Fruit fly (Drosophila melanogaster): ENCODE results near the gene Snoo.

Snoo gene

dm6 chr2L:7965808-7966460 lies 18.1 kb downstream of the Snoo start (continued):
- TF ChIP-seq CG11504 (tag; optimal IDR thresholded peaks at IDR 0.05) (peak; percentile 73), fd96Cb (tag; optimal IDR thresholded peaks at IDR 0.05) (peak; percentile 57), gfzf (GFP tag; optimal IDR thresholded peaks at IDR 0.05) (no peak), Hr39 (optimal IDR thresholded peaks at IDR 0.05) (no peak), btn (GFP tag; optimal IDR thresholded peaks at IDR 0.05) (no peak), odd (GFP tag; optimal IDR thresholded peaks at IDR 0.05) (no peak), CG12299 (tag; optimal IDR thresholded peaks at IDR 0.05) (no peak), pros (GFP tag; optimal IDR thresholded peaks at IDR 0.05) (no peak), nmo (GFP tag; optimal IDR thresholded peaks at IDR 0.05) (peak; percentile 69), Xrp1 (GFP tag; IDR thresholded peaks at IDR 0.05) (peak; percentile 30; the same call in 1 of the 2 replicates), abd-A (tag; optimal IDR thresholded peaks at IDR 0.05) (no peak), CG31441 (GFP tag; IDR thresholded peaks at IDR 0.05) (peak; percentile 73), onecut (GFP tag; IDR thresholded peaks at IDR 0.05) (no peak), sim (GFP tag; IDR thresholded peaks at IDR 0.05) (no peak), CG1647 (GFP tag; optimal IDR thresholded peaks at IDR 0.05) (no peak), CG14050 (GFP tag; IDR thresholded peaks at IDR 0.05) (no peak), CG1602 (GFP tag; optimal IDR thresholded peaks at IDR 0.05) (no peak), slou (GFP tag; optimal IDR thresholded peaks at IDR 0.05) (no peak), kah (GFP tag; optimal IDR thresholded peaks at IDR 0.05) (no peak), CG11560 (tag; IDR thresholded peaks at IDR 0.05) (no peak), E2f2 (GFP tag; IDR thresholded peaks at IDR 0.05) (no peak), CG13123 (GFP tag; optimal IDR thresholded peaks at IDR 0.05) (no peak), grau (tag; optimal IDR thresholded peaks at IDR 0.05) (peak; percentile 27), BtbVII (GFP tag; optimal IDR thresholded peaks at IDR 0.05) (no peak), pum (GFP tag; optimal IDR thresholded peaks at IDR 0.05) (no peak), Kr (GFP tag; optimal IDR thresholded peaks at IDR 0.05) (no peak), CG34422 (GFP tag; IDR thresholded peaks at IDR 0.05) (no peak), CG12744 (GFP tag; optimal IDR thresholded peaks at IDR 0.05) (no peak), CG9876 (GFP tag; optimal IDR thresholded peaks at IDR 0.05) (no peak), Chrac-16 (GFP tag; optimal IDR thresholded peaks at IDR 0.05) (no peak), lilli (GFP tag; optimal IDR thresholded peaks at IDR 0.05) (no peak), dati (GFP tag; IDR thresholded peaks at IDR 0.05) (no peak), CG5953 (GFP tag; IDR thresholded peaks at IDR 0.05) (no peak), CG18619 (GFP tag; optimal IDR thresholded peaks at IDR 0.05) (no peak), CG4730 (GFP tag; IDR thresholded peaks at IDR 0.05) (no peak), CG12236 (GFP tag; optimal IDR thresholded peaks at IDR 0.05) (no peak), CG8359 (GFP tag; optimal IDR thresholded peaks at IDR 0.05; ENCODE audit: borderline replicate concordance) (no peak), Doc2 (GFP tag; IDR thresholded peaks at IDR 0.05) (no peak), TFAM (GFP tag; optimal IDR thresholded peaks at IDR 0.05) (no peak), ewg (GFP tag; optimal IDR thresholded peaks at IDR 0.05) (no peak), CG9215 (GFP tag; IDR thresholded peaks at IDR 0.05) (no peak), CTCF (GFP tag; optimal IDR thresholded peaks at IDR 0.05) (no peak), gsb-n (tag; optimal IDR thresholded peaks at IDR 0.05) (peak; percentile 32), sqz (GFP tag; optimal IDR thresholded peaks at IDR 0.05) (peak; percentile 77), Sox102F (GFP tag; optimal IDR thresholded peaks at IDR 0.05) (peak; percentile 65), CG11247 (GFP tag; IDR thresholded peaks at IDR 0.05) (no peak), slp2 (GFP tag; optimal IDR thresholded peaks at IDR 0.05) (no peak), ems (GFP tag; optimal IDR thresholded peaks at IDR 0.05) (no peak), bsh (GFP tag; optimal IDR thresholded peaks at IDR 0.05) (peak in 1 of 2 experiments; percentile 39), ash1 (GFP tag; optimal IDR thresholded peaks at IDR 0.05) (no peak), maf-S (GFP tag; optimal IDR thresholded peaks at IDR 0.05) (no peak), CG10209 (GFP tag; optimal IDR thresholded peaks at IDR 0.05) (peak; percentile 32)

Measured in whole organism, embryonic.